Worm (Caenorhabditis elegans) whole organism, mixed stage, embryonic: ENCODE measurements around the gene W01C9.2.

ENCODE experiments used
- ceh-83 ChIP-seq: fragments of 200-800 bp; sonication (Bioruptor generic); optimal IDR thresholded peaks from 2 replicates; lab custom pipeline; 2018; ENCODE audit warnings: mild to moderate bottlenecking, missing genetic modification characterization, missing compliant biosample characterization
- cnd-1 ChIP-seq: fragments of 200-800 bp; sonication (Bioruptor generic); optimal IDR thresholded peaks from 2 replicates; lab custom pipeline; 2018; ENCODE audit warnings: mild to moderate bottlenecking, missing genetic modification characterization, missing compliant biosample characterization
- elt-1 ChIP-seq: sonication (generic microtip); optimal IDR thresholded peaks from 2 replicates; lab custom pipeline; 2017; ENCODE audit warnings: missing genetic modification characterization, mild to moderate bottlenecking, missing compliant biosample characterization, antibody characterized with exemption, moderate library complexity, borderline replicate concordance; ENCODE audit not compliant: insufficient read depth
- lsy-2 ChIP-seq: fragments of 150-350 bp; optimal IDR thresholded peaks from 2 replicates; lab custom pipeline; 2014; ENCODE audit warnings: missing biosample characterization, missing genetic modification characterization
- mep-1 ChIP-seq: fragments of 150-350 bp; optimal IDR thresholded peaks from 2 replicates; lab custom pipeline; 2017; ENCODE audit warnings: missing biosample characterization, missing genetic modification reagents, missing genetic modification characterization, inconsistent platforms
- nhr-12 ChIP-seq: fragments of 150-350 bp; optimal IDR thresholded peaks from 2 replicates; lab custom pipeline; 2014; ENCODE audit warnings: missing biosample characterization, missing genetic modification characterization
- nhr-76 ChIP-seq: sonication (generic microtip); optimal IDR thresholded peaks from 2 replicates; lab custom pipeline; 2017; ENCODE audit warnings: missing biosample characterization, missing genetic modification characterization
- pha-4 ChIP-seq: fragments of 150-350 bp; optimal IDR thresholded peaks from 2 replicates; lab custom pipeline; 2018; ENCODE audit warnings: missing biosample characterization, missing genetic modification reagents, missing genetic modification characterization
- snpc-4 ChIP-seq: fragments of 150-350 bp; optimal IDR thresholded peaks from 2 replicates; lab custom pipeline; 2014; ENCODE audit warnings: missing biosample characterization, missing genetic modification characterization
- sptf-1 ChIP-seq: sonication (generic microtip); optimal IDR thresholded peaks from 2 replicates; lab custom pipeline; 2017; ENCODE audit warnings: mild to moderate bottlenecking, missing genetic modification characterization, moderate library complexity, missing compliant biosample characterization
- unc-39 ChIP-seq: fragments of 150-350 bp; optimal IDR thresholded peaks from 2 replicates; lab custom pipeline; 2014; ENCODE audit warnings: missing biosample characterization, missing genetic modification characterization
- unc-62 ChIP-seq: fragments of 150-350 bp; optimal IDR thresholded peaks from 2 replicates; lab custom pipeline; 2014; ENCODE audit warnings: missing biosample characterization, missing genetic modification reagents, missing genetic modification characterization
- zip-8 ChIP-seq: fragments of 150-350 bp; optimal IDR thresholded peaks from 2 replicates; lab custom pipeline; 2014; ENCODE audit warnings: missing biosample characterization, missing genetic modification characterization
- ztf-11 ChIP-seq: fragments of 150-350 bp; optimal IDR thresholded peaks from 2 replicates; lab custom pipeline; 2014; ENCODE audit warnings: missing biosample characterization, missing genetic modification characterization

DNA sequence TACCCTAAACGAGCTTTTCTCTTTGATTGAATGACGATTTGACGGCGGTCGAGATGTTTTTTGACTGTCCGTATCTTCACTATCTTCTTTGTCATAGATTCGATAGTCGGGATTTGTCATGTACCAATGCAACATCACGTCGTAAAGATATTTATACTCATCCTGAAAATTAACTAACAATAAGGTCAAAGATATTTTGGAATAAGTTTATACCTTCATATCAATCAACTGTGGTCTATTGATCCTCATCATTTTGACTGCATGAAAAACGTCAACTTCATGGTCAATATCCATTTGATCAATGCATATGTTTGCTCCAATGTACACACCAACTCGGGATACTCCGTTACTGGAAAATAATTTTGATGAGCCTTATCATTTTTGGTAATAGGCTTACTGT is 48.0 kb upstream of the W01C9.2 start:
- TF ChIP-seq sptf-1 (tag; lab: Kevin White, UChicago) = no peak
- TF ChIP-seq ceh-83 (GFP tag; lab: Kevin White, UChicago) = no peak
- no peak for TF ChIP-seq unc-62
- no peak for TF ChIP-seq unc-39 (tag; lab: Kevin White, UChicago)
- no peak for TF ChIP-seq cnd-1
- TF ChIP-seq nhr-76 (tag; lab: Kevin White, UChicago) = no peak
- TF ChIP-seq mep-1 (tag; lab: Kevin White, UChicago) = no peak
- no peak for TF ChIP-seq elt-1 (tag; lab: Kevin White, UChicago)
- no peak for TF ChIP-seq snpc-4 (tag; lab: Kevin White, UChicago)
- TF ChIP-seq zip-8 (tag; lab: Kevin White, UChicago) = no peak
- TF ChIP-seq lsy-2 = no peak
- no peak for TF ChIP-seq nhr-12
- no peak for TF ChIP-seq pha-4
- no peak for TF ChIP-seq ztf-11 (tag; lab: Kevin White, UChicago)
